Fruit fly (Drosophila melanogaster) whole organism, embryonic: ENCODE data around the gene yellow-e3.

Source experiments
- Atf3 ChIP-seq: fragments of 200-800 bp; sonication (Bioruptor generic); optimal IDR thresholded peaks from 3 replicates; lab custom pipeline; 2016; ENCODE audit warnings: missing biosample characterization, missing genetic modification characterization
- B-H2 ChIP-seq: fragments of 200-800 bp; sonication (Bioruptor generic); optimal IDR thresholded peaks from 2 replicates; lab custom pipeline; 2018; ENCODE audit warnings: missing biosample characterization, mild to moderate bottlenecking, missing genetic modification characterization
- CG10431 ChIP-seq: fragments of 200-800 bp; sonication (Bioruptor generic); optimal IDR thresholded peaks from 3 replicates; lab custom pipeline; 2018; ENCODE audit warnings: missing biosample characterization, mild to moderate bottlenecking, missing genetic modification characterization
- CG10462 ChIP-seq: fragments of 200-800 bp; sonication (Bioruptor generic); optimal IDR thresholded peaks from 2 replicates; lab custom pipeline; 2016; ENCODE audit warnings: missing biosample characterization, missing genetic modification characterization
- CG11093 ChIP-seq: fragments of 200-800 bp; sonication (Bioruptor generic); IDR thresholded peaks from 3 replicates; pipeline ENCODE4 v1.3.6; 2022; ENCODE audit warnings: missing biosample characterization, missing genetic modification characterization
- CG11560 ChIP-seq: fragments of 200-800 bp; sonication (Bioruptor generic); IDR thresholded peaks from 3 replicates; pipeline ENCODE4 v1.3.6; 2022; ENCODE audit warnings: missing biosample characterization, missing genetic modification characterization
- CG11723 ChIP-seq: fragments of 200-800 bp; sonication (Bioruptor generic); optimal IDR thresholded peaks from 2 replicates; lab custom pipeline; 2017; ENCODE audit warnings: missing biosample characterization, mild to moderate bottlenecking, missing genetic modification characterization
- CG12744 ChIP-seq: fragments of 200-800 bp; sonication (Bioruptor generic); optimal IDR thresholded peaks from 2 replicates; lab custom pipeline; 2016; ENCODE audit warnings: missing biosample characterization, missing genetic modification characterization
- CG13123 ChIP-seq: fragments of 200-800 bp; sonication (Bioruptor generic); optimal IDR thresholded peaks from 2 replicates; lab custom pipeline; 2016; ENCODE audit warnings: missing biosample characterization, missing genetic modification characterization
- CG16863 ChIP-seq: fragments of 200-800 bp; sonication (Bioruptor generic); optimal IDR thresholded peaks from 3 replicates; lab custom pipeline; 2016; ENCODE audit warnings: missing biosample characterization, missing genetic modification characterization
- CG17802 ChIP-seq: fragments of 200-800 bp; sonication (Bioruptor generic); optimal IDR thresholded peaks from 2 replicates; lab custom pipeline; 2018; ENCODE audit warnings: missing biosample characterization, mild to moderate bottlenecking, missing genetic modification characterization, moderate library complexity
- CG2712 ChIP-seq: fragments of 200-800 bp; optimal IDR thresholded peaks from 3 replicates; lab custom pipeline; 2019; ENCODE audit warnings: missing biosample characterization, mild to moderate bottlenecking, missing genetic modification characterization, moderate library complexity
- CG4707 ChIP-seq: fragments of 200-800 bp; sonication (Bioruptor generic); optimal IDR thresholded peaks from 2 replicates; lab custom pipeline; 2018; ENCODE audit warnings: missing biosample characterization, mild to moderate bottlenecking, missing genetic modification characterization, moderate library complexity
- CG4730 ChIP-seq: fragments of 200-800 bp; sonication (Bioruptor generic); IDR thresholded peaks from 2 replicates; pipeline ENCODE4 v1.3.6; 2022; ENCODE audit warnings: missing biosample characterization, missing genetic modification characterization
- CG6272 ChIP-seq: fragments of 200-800 bp; sonication (Bioruptor generic); IDR thresholded peaks from 2 replicates; pipeline ENCODE4 v1.3.6; 2022; ENCODE audit warnings: missing biosample characterization, missing genetic modification characterization
- CG7372 ChIP-seq: fragments of 200-800 bp; sonication (Bioruptor generic); IDR thresholded peaks from 2 replicates; pipeline ENCODE4 v1.3.6; 2022; ENCODE audit warnings: missing biosample characterization, missing genetic modification characterization
- CG8478 ChIP-seq: fragments of >200 bp; optimal IDR thresholded peaks from 2 replicates; lab custom pipeline; 2018
- CG9797 ChIP-seq: fragments of 200-800 bp; sonication (Bioruptor generic); optimal IDR thresholded peaks from 3 replicates; lab custom pipeline; 2018; ENCODE audit warnings: missing biosample characterization, mild to moderate bottlenecking, missing genetic modification characterization
- Doc2 ChIP-seq: fragments of 200-800 bp; sonication (Bioruptor generic); IDR thresholded peaks from 2 replicates; pipeline ENCODE4 v1.3.6; 2022; ENCODE audit warnings: missing biosample characterization, missing genetic modification characterization
- ERR ChIP-seq: fragments of 200-800 bp; sonication (Bioruptor generic); optimal IDR thresholded peaks from 2 replicates; lab custom pipeline; 2016; ENCODE audit warnings: missing biosample characterization, missing genetic modification characterization
- Elba2 ChIP-seq: fragments of 200-800 bp; sonication (Bioruptor generic); optimal IDR thresholded peaks from 3 replicates; lab custom pipeline; 2016; ENCODE audit warnings: missing biosample characterization, missing genetic modification characterization
- Jarid2 ChIP-seq: fragments of 200-800 bp; sonication (Bioruptor generic); optimal IDR thresholded peaks from 3 replicates; lab custom pipeline; 2017; ENCODE audit warnings: mild to moderate bottlenecking, missing biosample characterization, missing genetic modification reagents, missing genetic modification characterization
- Mad ChIP-seq: fragments of 200-800 bp; sonication (Bioruptor generic); optimal IDR thresholded peaks from 2 replicates; lab custom pipeline; 2016; ENCODE audit warnings: missing biosample characterization, missing genetic modification characterization
- Mes4 ChIP-seq: fragments of 200-800 bp; sonication (Bioruptor generic); optimal IDR thresholded peaks from 2 replicates; lab custom pipeline; 2016; ENCODE audit warnings: missing biosample characterization, missing genetic modification characterization
- NC2α ChIP-seq: fragments of 200-800 bp; sonication (Bioruptor generic); optimal IDR thresholded peaks from 2 replicates; lab custom pipeline; 2016; ENCODE audit warnings: missing biosample characterization, missing genetic modification characterization
- Pdp1 ChIP-seq, 2 experiments: fragments of 200-800 bp; sonication (Bioruptor generic); optimal IDR thresholded peaks; 3 replicates each; lab custom pipeline; 2016; ENCODE audit warnings: missing biosample characterization in 2 of 2, missing genetic modification characterization in 2 of 2, mild to moderate bottlenecking in 1 of 2, moderate library complexity in 1 of 2
- Spps ChIP-seq: fragments of 200-800 bp; sonication (Bioruptor generic); optimal IDR thresholded peaks from 2 replicates; lab custom pipeline; 2018; ENCODE audit warnings: missing biosample characterization, mild to moderate bottlenecking, missing genetic modification characterization
- abd-A ChIP-seq: fragments of 200-800 bp; sonication (Bioruptor generic); optimal IDR thresholded peaks from 3 replicates; lab custom pipeline; 2019; ENCODE audit warnings: missing biosample characterization, mild to moderate bottlenecking, missing genetic modification characterization, moderate library complexity
- chn ChIP-seq: fragments of 200-800 bp; sonication (Bioruptor generic); optimal IDR thresholded peaks from 2 replicates; lab custom pipeline; 2016; ENCODE audit warnings: missing biosample characterization, missing genetic modification characterization
- croc ChIP-seq: fragments of 200-800 bp; sonication (Bioruptor generic); conservative IDR thresholded peaks from 3 replicates; pipeline ENCODE4 v1.3.6; 2022; ENCODE audit warnings: missing biosample characterization, missing genetic modification characterization
- danr ChIP-seq: fragments of 200-800 bp; sonication (Bioruptor generic); IDR thresholded peaks from 2 replicates; pipeline ENCODE4 v1.3.6; 2022; ENCODE audit warnings: missing biosample characterization, missing genetic modification characterization
- dmrt11E ChIP-seq: fragments of 200-800 bp; sonication (Bioruptor generic); optimal IDR thresholded peaks from 3 replicates; lab custom pipeline; 2018; ENCODE audit warnings: missing biosample characterization, mild to moderate bottlenecking, missing genetic modification characterization, moderate library complexity
- fd102C ChIP-seq: fragments of 200-800 bp; sonication (Bioruptor generic); optimal IDR thresholded peaks from 2 replicates; lab custom pipeline; 2018; ENCODE audit warnings: missing biosample characterization, mild to moderate bottlenecking, missing genetic modification characterization, moderate library complexity
- ftz-f1 ChIP-seq: fragments of 200-800 bp; sonication (Bioruptor generic); optimal IDR thresholded peaks from 2 replicates; lab custom pipeline; 2016; ENCODE audit warnings: missing biosample characterization, missing genetic modification characterization
- hth ChIP-seq: fragments of >200 bp; optimal IDR thresholded peaks from 2 replicates; lab custom pipeline; 2017; ENCODE audit warnings: inconsistent platforms
- jing ChIP-seq: fragments of 200-800 bp; sonication (Bioruptor generic); optimal IDR thresholded peaks from 2 replicates; lab custom pipeline; 2018; ENCODE audit warnings: missing biosample characterization, mild to moderate bottlenecking, missing genetic modification characterization
- lab ChIP-seq: fragments of 200-800 bp; sonication (Bioruptor generic); optimal IDR thresholded peaks from 3 replicates; lab custom pipeline; 2017; ENCODE audit warnings: missing biosample characterization, missing genetic modification characterization, mild to moderate bottlenecking, moderate library complexity, missing genetic modification reagents
- mld ChIP-seq: fragments of 200-800 bp; sonication (Bioruptor generic); IDR thresholded peaks from 3 replicates; pipeline ENCODE4 v1.3.6; 2022; ENCODE audit warnings: missing biosample characterization, missing genetic modification characterization; ENCODE audit not compliant: partially characterized antibody
- oc ChIP-seq: fragments of 200-800 bp; sonication (Bioruptor generic); optimal IDR thresholded peaks from 2 replicates; lab custom pipeline; 2018; ENCODE audit warnings: missing biosample characterization, mild to moderate bottlenecking, missing genetic modification characterization, moderate library complexity
- pan ChIP-seq, 4 experiments: fragments of >200 bp in 3 of 4; fragments of 200-800 bp in 1 of 4; sonication (Bioruptor generic) in 1 of 4; optimal IDR thresholded peaks in 3 of 4; IDR thresholded peaks in 1 of 4; 2 replicates each; pipeline versions ENCODE4 v1.3.6 to Lab custom; 2017 to 2022; ENCODE audit warnings: missing biosample characterization in 2 of 4, missing genetic modification characterization in 2 of 4, mixed read lengths in 1 of 4
- pb ChIP-seq: fragments of 200-800 bp; sonication (Bioruptor generic); optimal IDR thresholded peaks from 3 replicates; lab custom pipeline; 2016; ENCODE audit warnings: missing biosample characterization, missing genetic modification characterization
- pfk ChIP-seq: fragments of 200-800 bp; sonication (Bioruptor generic); optimal IDR thresholded peaks from 2 replicates; lab custom pipeline; 2018; ENCODE audit warnings: missing biosample characterization, mild to moderate bottlenecking, missing genetic modification characterization, moderate library complexity
- rib ChIP-seq: fragments of 200-800 bp; sonication (Bioruptor generic); IDR thresholded peaks from 2 replicates; pipeline ENCODE4 v1.3.6; 2022; ENCODE audit warnings: missing biosample characterization, missing genetic modification characterization
- salm ChIP-seq: fragments of 200-800 bp; sonication (Bioruptor generic); optimal IDR thresholded peaks from 2 replicates; lab custom pipeline; 2018; ENCODE audit warnings: missing biosample characterization, mild to moderate bottlenecking, missing genetic modification characterization
- slp2 ChIP-seq: fragments of 200-800 bp; sonication (Bioruptor generic); optimal IDR thresholded peaks from 2 replicates; lab custom pipeline; 2016; ENCODE audit warnings: missing biosample characterization, missing genetic modification characterization
- sna ChIP-seq: fragments of 200-800 bp; sonication (Bioruptor generic); IDR thresholded peaks from 2 replicates; pipeline ENCODE4 v1.3.6; 2022; ENCODE audit warnings: missing biosample characterization, missing genetic modification characterization; ENCODE audit not compliant: partially characterized antibody
- tin ChIP-seq: fragments of 200-800 bp; sonication (Bioruptor generic); optimal IDR thresholded peaks from 3 replicates; lab custom pipeline; 2016; ENCODE audit warnings: missing biosample characterization, missing genetic modification characterization
- twi ChIP-seq: fragments of 200-800 bp; optimal IDR thresholded peaks from 2 replicates; lab custom pipeline; 2019; ENCODE audit warnings: missing biosample characterization, mild to moderate bottlenecking, missing genetic modification characterization, moderate library complexity
- vfl ChIP-seq: fragments of 200-800 bp; sonication (Bioruptor generic); optimal IDR thresholded peaks from 2 replicates; lab custom pipeline; 2016; ENCODE audit warnings: missing biosample characterization, missing genetic modification characterization
- zen ChIP-seq: fragments of 200-800 bp; sonication (Bioruptor generic); optimal IDR thresholded peaks from 3 replicates; lab custom pipeline; 2018; ENCODE audit warnings: missing biosample characterization, mild to moderate bottlenecking, missing genetic modification characterization, moderate library complexity

The yellow-e3 gene

dm6 chr3R:13428341-13429040, 23.8 kb upstream of the yellow-e3 start (continued):
- no peak for TF ChIP-seq B-H2 (GFP tag; lab: Kevin White, UChicago)
- 0 out of 3 replicates have a peak, but pooled peaks have one; percentile 21 for TF ChIP-seq CG11093 (GFP tag; lab: Robert Waterston, UW)
- TF ChIP-seq ftz-f1, result no peak
- no peak for TF ChIP-seq pan (optimal IDR thresholded peaks at IDR 0.05; lab: Kevin White, UChicago)
- peak in 1 of 2 experiments; percentile 79 for TF ChIP-seq pan (GFP tag; optimal IDR thresholded peaks at IDR 0.05 in 1 of 2, IDR thresholded peaks at IDR 0.05 in 1 of 2)
- peak; percentile 36 for TF ChIP-seq slp2 (GFP tag; lab: Kevin White, UChicago)
- TF ChIP-seq rib (GFP tag; lab: Robert Waterston, UW), result no peak
- TF ChIP-seq CG11723 (GFP tag; lab: Kevin White, UChicago), result peak; percentile 34
- TF ChIP-seq sna (GFP tag; lab: Robert Waterston, UW), result no peak
- no peak for TF ChIP-seq pb
- TF ChIP-seq CG17802 (tag; lab: Kevin White, UChicago), result peak; percentile 18
- peak; percentile 69 for TF ChIP-seq dmrt11E
- TF ChIP-seq pfk, result no peak
- peak; percentile 26 for TF ChIP-seq CG12744 (GFP tag; lab: Kevin White, UChicago)
- TF ChIP-seq Mes4 (GFP tag; lab: Kevin White, UChicago), result peak; percentile 64
- TF ChIP-seq twi (tag; lab: Kevin White, UChicago), result peak; percentile 90
- TF ChIP-seq zen, result peak; percentile 65
- no peak for TF ChIP-seq ERR (GFP tag; lab: Kevin White, UChicago)
- peak; percentile 77 for TF ChIP-seq tin (GFP tag; lab: Kevin White, UChicago)
- peak; percentile 59 for TF ChIP-seq CG4730
- TF ChIP-seq salm (tag; lab: Kevin White, UChicago), result peak; percentile 55
- no peak for TF ChIP-seq abd-A (tag; lab: Kevin White, UChicago)
- peak; percentile 6 for TF ChIP-seq CG10462 (GFP tag; lab: Kevin White, UChicago)
- TF ChIP-seq Doc2, result no peak
- TF ChIP-seq chn, result peak; percentile 29
- peak; percentile 12 for TF ChIP-seq Mad (GFP tag; lab: Kevin White, UChicago)
- peak; percentile 17 for TF ChIP-seq fd102C (GFP tag; lab: Kevin White, UChicago)
- TF ChIP-seq danr (GFP tag; lab: Robert Waterston, UW), result no peak
- no peak for TF ChIP-seq CG8478
- TF ChIP-seq CG11560, result no peak
- peak; percentile 32 for TF ChIP-seq Atf3 (GFP tag; lab: Kevin White, UChicago)
- TF ChIP-seq NC2α (GFP tag; lab: Kevin White, UChicago), result no peak
- no peak for TF ChIP-seq mld (GFP tag; lab: Robert Waterston, UW)
- TF ChIP-seq CG13123 (GFP tag; lab: Kevin White, UChicago), result peak; percentile 34
- peak; percentile 79 for TF ChIP-seq CG2712
- TF ChIP-seq CG6272, result no peak
- TF ChIP-seq lab (GFP tag; lab: Kevin White, UChicago), result peak; percentile 73
- TF ChIP-seq Pdp1 (GFP tag; optimal IDR thresholded peaks at IDR 0.05; lab: Kevin White, UChicago), result peak; percentile 43 to 47
- TF ChIP-seq CG10431 (GFP tag; lab: Kevin White, UChicago), result no peak
- TF ChIP-seq jing, result peak; percentile 33
- peak; percentile 49 for TF ChIP-seq CG4707 (GFP tag; lab: Kevin White, UChicago)
- TF ChIP-seq oc, result peak; percentile 30
- peak; percentile 49 for TF ChIP-seq croc (GFP tag; lab: Robert Waterston, UW)
- TF ChIP-seq CG16863 (GFP tag; lab: Kevin White, UChicago), result peak; percentile 64
- peak; percentile 7 for TF ChIP-seq Elba2 (GFP tag; lab: Kevin White, UChicago)
- no peak for TF ChIP-seq CG9797 (GFP tag; lab: Kevin White, UChicago)
- TF ChIP-seq vfl (GFP tag; lab: Kevin White, UChicago), result no peak
- TF ChIP-seq Spps, result peak; percentile 43
- peak; percentile 31 for TF ChIP-seq Jarid2 (GFP tag; lab: Kevin White, UChicago)
- peak; percentile 47; the same call in 1 of the 2 replicates for TF ChIP-seq CG7372 (GFP tag; lab: Robert Waterston, UW)
- TF ChIP-seq hth, result no peak
